Fruit fly (Drosophila melanogaster) whole organism, embryonic: ENCODE results near the gene aqz.

Experiments
- Atf6 ChIP-seq: fragments of 200-800 bp; sonication (Bioruptor generic); IDR thresholded peaks from 2 replicates; pipeline ENCODE4 v1.3.6; 2022; ENCODE audit warnings: missing biosample characterization, missing genetic modification characterization
- CG10462 ChIP-seq: fragments of 200-800 bp; sonication (Bioruptor generic); optimal IDR thresholded peaks from 2 replicates; lab custom pipeline; 2016; ENCODE audit warnings: missing biosample characterization, missing genetic modification characterization
- CG10543 ChIP-seq: fragments of 200-800 bp; sonication (Bioruptor generic); optimal IDR thresholded peaks from 3 replicates; lab custom pipeline; 2017; ENCODE audit warnings: missing biosample characterization, mild to moderate bottlenecking, missing genetic modification characterization, moderate library complexity
- CG11247 ChIP-seq: fragments of 200-800 bp; sonication (Bioruptor generic); IDR thresholded peaks from 2 replicates; pipeline ENCODE4 v1.3.6; 2022; ENCODE audit warnings: missing biosample characterization, missing genetic modification characterization
- CG11456 ChIP-seq: fragments of 200-800 bp; sonication (Bioruptor generic); IDR thresholded peaks from 3 replicates; pipeline ENCODE4 v1.3.6; 2022; ENCODE audit warnings: missing biosample characterization, missing genetic modification characterization
- CG13775 ChIP-seq: fragments of 200-800 bp; sonication (Bioruptor generic); optimal IDR thresholded peaks from 3 replicates; lab custom pipeline; 2017; ENCODE audit warnings: missing biosample characterization, mild to moderate bottlenecking, missing genetic modification characterization
- CG13894 ChIP-seq: fragments of 200-800 bp; sonication (Bioruptor generic); optimal IDR thresholded peaks from 3 replicates; lab custom pipeline; 2018; ENCODE audit warnings: missing biosample characterization, mild to moderate bottlenecking, missing genetic modification characterization, moderate library complexity
- CG14014 ChIP-seq: fragments of 200-800 bp; sonication (Bioruptor generic); IDR thresholded peaks from 2 replicates; pipeline ENCODE4 v1.3.6; 2022; ENCODE audit warnings: missing biosample characterization, missing genetic modification characterization
- CG14050 ChIP-seq: fragments of 200-800 bp; sonication (Bioruptor generic); IDR thresholded peaks from 3 replicates; pipeline ENCODE4 v1.3.6; 2022; ENCODE audit warnings: missing biosample characterization, missing genetic modification characterization
- CG14860 ChIP-seq: fragments of 200-800 bp; sonication (Bioruptor generic); IDR thresholded peaks from 3 replicates; pipeline ENCODE4 v1.3.6; 2022; ENCODE audit warnings: missing biosample characterization, missing genetic modification characterization; ENCODE audit not compliant: partially characterized antibody
- CG1529 ChIP-seq: fragments of 200-800 bp; sonication (Bioruptor generic); optimal IDR thresholded peaks from 3 replicates; lab custom pipeline; 2018; ENCODE audit warnings: missing biosample characterization, missing genetic modification characterization
- CG1603 ChIP-seq: fragments of 200-800 bp; sonication (Bioruptor generic); optimal IDR thresholded peaks from 2 replicates; lab custom pipeline; 2019; ENCODE audit warnings: missing biosample characterization, mild to moderate bottlenecking, missing genetic modification characterization, moderate library complexity
- CG16863 ChIP-seq: fragments of 200-800 bp; sonication (Bioruptor generic); optimal IDR thresholded peaks from 3 replicates; lab custom pipeline; 2016; ENCODE audit warnings: missing biosample characterization, missing genetic modification characterization
- CG17328 ChIP-seq: fragments of 200-800 bp; sonication (Bioruptor generic); IDR thresholded peaks from 2 replicates; pipeline ENCODE4 v1.3.6; 2022; ENCODE audit warnings: missing biosample characterization, missing genetic modification characterization
- CG17912 ChIP-seq: fragments of 200-800 bp; sonication (Bioruptor generic); optimal IDR thresholded peaks from 2 replicates; lab custom pipeline; 2018; ENCODE audit warnings: missing biosample characterization, mild to moderate bottlenecking, missing genetic modification characterization
- CG1792 ChIP-seq: fragments of 200-800 bp; sonication (Bioruptor generic); optimal IDR thresholded peaks from 2 replicates; lab custom pipeline; 2016; ENCODE audit warnings: missing biosample characterization, missing genetic modification characterization
- CG2120 ChIP-seq: fragments of 200-800 bp; sonication (Bioruptor generic); optimal IDR thresholded peaks from 3 replicates; lab custom pipeline; 2016; ENCODE audit warnings: missing biosample characterization, missing genetic modification characterization
- CG30431 ChIP-seq: fragments of 200-800 bp; sonication (Bioruptor generic); optimal IDR thresholded peaks from 2 replicates; lab custom pipeline; 2017; ENCODE audit warnings: missing biosample characterization, missing genetic modification characterization
- CG31365 ChIP-seq: fragments of 200-800 bp; sonication (Bioruptor generic); optimal IDR thresholded peaks from 2 replicates; lab custom pipeline; 2018; ENCODE audit warnings: missing biosample characterization, mild to moderate bottlenecking, missing genetic modification characterization
- CG33557 ChIP-seq: fragments of 200-800 bp; sonication (Bioruptor generic); optimal IDR thresholded peaks from 2 replicates; lab custom pipeline; 2019; ENCODE audit warnings: missing biosample characterization, mild to moderate bottlenecking, missing genetic modification characterization, moderate library complexity
- CG34224 ChIP-seq: fragments of 200-800 bp; sonication (Bioruptor generic); IDR thresholded peaks from 3 replicates; pipeline ENCODE4 v1.3.6; 2022; ENCODE audit warnings: missing biosample characterization, missing genetic modification characterization; ENCODE audit not compliant: partially characterized antibody
- CG4404 ChIP-seq: fragments of 200-800 bp; sonication (Bioruptor generic); IDR thresholded peaks from 2 replicates; pipeline ENCODE4 v1.3.6; 2022; ENCODE audit warnings: missing biosample characterization, missing genetic modification characterization
- CG5245 ChIP-seq: fragments of 200-800 bp; sonication (Bioruptor generic); optimal IDR thresholded peaks from 3 replicates; lab custom pipeline; 2016; ENCODE audit warnings: missing biosample characterization, missing genetic modification characterization
- CG5953 ChIP-seq: fragments of 200-800 bp; sonication (Bioruptor generic); IDR thresholded peaks from 2 replicates; pipeline ENCODE4 v1.3.6; 2022; ENCODE audit warnings: missing biosample characterization, missing genetic modification characterization
- CG6272 ChIP-seq: fragments of 200-800 bp; sonication (Bioruptor generic); IDR thresholded peaks from 2 replicates; pipeline ENCODE4 v1.3.6; 2022; ENCODE audit warnings: missing biosample characterization, missing genetic modification characterization
- CG6654 ChIP-seq: fragments of 200-800 bp; sonication (Bioruptor generic); optimal IDR thresholded peaks from 2 replicates; lab custom pipeline; 2017; ENCODE audit warnings: missing biosample characterization, mild to moderate bottlenecking, missing genetic modification characterization
- CG8089 ChIP-seq: fragments of 200-800 bp; sonication (Bioruptor generic); optimal IDR thresholded peaks from 3 replicates; lab custom pipeline; 2016; ENCODE audit warnings: missing biosample characterization, missing genetic modification characterization
- CTCF ChIP-seq: fragments of 200-800 bp; sonication (Bioruptor generic); optimal IDR thresholded peaks from 2 replicates; lab custom pipeline; 2017; ENCODE audit warnings: missing biosample characterization, mild to moderate bottlenecking, missing genetic modification characterization, moderate library complexity
- Dad ChIP-seq: fragments of 200-800 bp; sonication (Bioruptor generic); optimal IDR thresholded peaks from 3 replicates; lab custom pipeline; 2016; ENCODE audit warnings: missing biosample characterization, missing genetic modification characterization
- Dbx ChIP-seq: fragments of 200-800 bp; sonication (Bioruptor generic); IDR thresholded peaks from 3 replicates; pipeline ENCODE4 v1.3.6; 2022; ENCODE audit warnings: missing biosample characterization, missing genetic modification characterization
- Dip3 ChIP-seq: fragments of 200-800 bp; sonication (Bioruptor generic); optimal IDR thresholded peaks from 3 replicates; lab custom pipeline; 2016; ENCODE audit warnings: missing biosample characterization, missing genetic modification characterization
- Dp ChIP-seq: fragments of 200-800 bp; sonication (Bioruptor generic); optimal IDR thresholded peaks from 2 replicates; lab custom pipeline; 2018; ENCODE audit warnings: missing biosample characterization, mild to moderate bottlenecking, missing genetic modification characterization, moderate library complexity
- Lhr ChIP-seq: fragments of 200-800 bp; sonication (Bioruptor generic); optimal IDR thresholded peaks from 3 replicates; lab custom pipeline; 2017; ENCODE audit warnings: mild to moderate bottlenecking, missing biosample characterization, missing genetic modification reagents, missing genetic modification characterization
- Sox100B ChIP-seq: fragments of 200-800 bp; sonication (Bioruptor generic); optimal IDR thresholded peaks from 3 replicates; lab custom pipeline; 2018; ENCODE audit warnings: missing biosample characterization, mild to moderate bottlenecking, missing genetic modification characterization
- Sry-δ ChIP-seq: fragments of 200-800 bp; sonication (Bioruptor generic); optimal IDR thresholded peaks from 2 replicates; lab custom pipeline; 2016; ENCODE audit warnings: missing biosample characterization, missing genetic modification characterization
- Taf1 ChIP-seq: fragments of 200-800 bp; sonication (Bioruptor generic); IDR thresholded peaks from 2 replicates; pipeline ENCODE4 v1.3.6; 2022; ENCODE audit warnings: missing biosample characterization, missing genetic modification characterization
- croc ChIP-seq: fragments of 200-800 bp; sonication (Bioruptor generic); conservative IDR thresholded peaks from 3 replicates; pipeline ENCODE4 v1.3.6; 2022; ENCODE audit warnings: missing biosample characterization, missing genetic modification characterization
- gcm2 ChIP-seq: fragments of 200-800 bp; sonication (Bioruptor generic); optimal IDR thresholded peaks from 2 replicates; lab custom pipeline; 2016; ENCODE audit warnings: missing biosample characterization, missing genetic modification characterization
- gfzf ChIP-seq: fragments of 200-800 bp; sonication (Bioruptor generic); optimal IDR thresholded peaks from 2 replicates; lab custom pipeline; 2016; ENCODE audit warnings: missing biosample characterization, mild to moderate bottlenecking, missing genetic modification characterization, moderate library complexity
- gsb ChIP-seq: fragments of 200-800 bp; sonication (Bioruptor generic); IDR thresholded peaks from 2 replicates; pipeline ENCODE4 v1.3.6; 2022; ENCODE audit warnings: missing biosample characterization, missing genetic modification characterization
- hkb ChIP-seq, 2 experiments: fragments of 200-800 bp in 1 of 2; fragments of >200 bp in 1 of 2; sonication (Bioruptor generic) in 1 of 2; IDR thresholded peaks in 1 of 2; optimal IDR thresholded peaks in 1 of 2; 2 replicates each; pipeline versions ENCODE4 v1.3.6 to Lab custom; 2017 to 2022; ENCODE audit warnings: missing biosample characterization in 1 of 2, missing genetic modification characterization in 1 of 2
- lmd ChIP-seq: fragments of 200-800 bp; sonication (Bioruptor generic); IDR thresholded peaks from 2 replicates; pipeline ENCODE4 v1.3.6; 2022; ENCODE audit warnings: missing biosample characterization, missing genetic modification characterization
- maf-S ChIP-seq: fragments of 200-800 bp; sonication (Bioruptor generic); optimal IDR thresholded peaks from 2 replicates; lab custom pipeline; 2016; ENCODE audit warnings: missing biosample characterization, missing genetic modification characterization
- p53 ChIP-seq: fragments of 200-800 bp; sonication (Bioruptor generic); optimal IDR thresholded peaks from 2 replicates; lab custom pipeline; 2016; ENCODE audit warnings: missing biosample characterization, missing genetic modification characterization
- pnt ChIP-seq: fragments of 200-800 bp; sonication (Bioruptor generic); optimal IDR thresholded peaks from 3 replicates; lab custom pipeline; 2016; ENCODE audit warnings: missing biosample characterization, missing genetic modification characterization
- pros ChIP-seq: fragments of 200-800 bp; sonication (Bioruptor generic); optimal IDR thresholded peaks from 3 replicates; lab custom pipeline; 2019; ENCODE audit warnings: missing biosample characterization, mild to moderate bottlenecking, missing genetic modification characterization, moderate library complexity
- schlank ChIP-seq: fragments of 200-800 bp; sonication (Bioruptor generic); optimal IDR thresholded peaks from 2 replicates; lab custom pipeline; 2018; ENCODE audit warnings: missing biosample characterization, mild to moderate bottlenecking, missing genetic modification characterization
- sqz ChIP-seq: fragments of 200-800 bp; sonication (Bioruptor generic); optimal IDR thresholded peaks from 3 replicates; lab custom pipeline; 2018; ENCODE audit warnings: missing biosample characterization, mild to moderate bottlenecking, missing genetic modification characterization
- ssp ChIP-seq: fragments of 200-800 bp; sonication (Bioruptor generic); IDR thresholded peaks from 2 replicates; pipeline ENCODE4 v1.3.6; 2022; ENCODE audit warnings: missing biosample characterization, missing genetic modification characterization
- sug ChIP-seq: fragments of 200-800 bp; optimal IDR thresholded peaks from 2 replicates; lab custom pipeline; 2019; ENCODE audit warnings: missing biosample characterization, mild to moderate bottlenecking, missing genetic modification characterization, moderate library complexity
- trem ChIP-seq: fragments of 200-800 bp; optimal IDR thresholded peaks from 3 replicates; lab custom pipeline; 2019; ENCODE audit warnings: missing biosample characterization, mild to moderate bottlenecking, missing genetic modification characterization, moderate library complexity
- twi ChIP-seq: fragments of 200-800 bp; optimal IDR thresholded peaks from 2 replicates; lab custom pipeline; 2019; ENCODE audit warnings: missing biosample characterization, mild to moderate bottlenecking, missing genetic modification characterization, moderate library complexity

Gene aqz

DNA sequence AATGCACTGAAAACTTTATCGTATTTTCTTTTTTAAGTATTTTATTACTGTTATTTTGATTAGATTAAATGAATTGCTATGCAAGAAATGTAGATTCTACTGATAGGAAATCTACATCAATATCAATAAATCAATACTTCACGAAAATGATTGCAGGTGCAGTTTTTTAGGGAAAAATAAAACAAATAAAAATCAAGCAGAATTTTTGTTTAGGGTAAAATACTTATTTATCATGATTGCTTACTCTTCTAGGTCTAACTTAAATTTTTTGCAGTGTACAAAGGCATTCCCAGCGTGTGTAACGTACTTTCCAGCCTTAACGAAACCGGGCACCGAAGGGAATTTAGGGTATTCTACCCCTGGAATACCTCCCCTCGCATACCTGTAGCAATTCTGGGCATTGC lies 12.0 kb downstream of the aqz start (continued):
- TF ChIP-seq CG14860 (GFP tag; lab: Robert Waterston, UW) = no peak
- peak; percentile 60 for TF ChIP-seq sqz (GFP tag; lab: Kevin White, UChicago)
- peak; percentile 71 for TF ChIP-seq CG30431 (GFP tag; lab: Kevin White, UChicago)
- peak; percentile 61 for TF ChIP-seq CG17328 (GFP tag; lab: Robert Waterston, UW)
- TF ChIP-seq Sry-δ (GFP tag; lab: Kevin White, UChicago) = no peak
- TF ChIP-seq CG11456 (GFP tag; lab: Robert Waterston, UW) = no peak
- TF ChIP-seq Sox100B (GFP tag; lab: Kevin White, UChicago) = peak; percentile 74
- peak; percentile 27; the same call in 1 of the 2 replicates for TF ChIP-seq lmd (GFP tag; lab: Robert Waterston, UW)
- TF ChIP-seq CG13775 (GFP tag; lab: Kevin White, UChicago) = peak; percentile 88
- TF ChIP-seq Dbx (GFP tag; lab: Robert Waterston, UW) = no peak
- no peak for TF ChIP-seq Dip3 (GFP tag; lab: Kevin White, UChicago)
- TF ChIP-seq hkb (optimal IDR thresholded peaks at IDR 0.05; lab: Kevin White, UChicago) = no peak
- TF ChIP-seq hkb (GFP tag; IDR thresholded peaks at IDR 0.05; lab: Robert Waterston, UW) = peak; percentile 54; the same call in 1 of the 2 replicates
- no peak for TF ChIP-seq CG11247 (GFP tag; lab: Robert Waterston, UW)
- TF ChIP-seq CG17912 (GFP tag; lab: Kevin White, UChicago) = no peak
- peak; percentile 44 for TF ChIP-seq Lhr (GFP tag; lab: Kevin White, UChicago)
- TF ChIP-seq CG4404 (GFP tag; lab: Robert Waterston, UW) = peak; percentile 90
- no peak for TF ChIP-seq CG1792
- no peak for TF ChIP-seq gfzf (GFP tag; lab: Kevin White, UChicago)
- TF ChIP-seq CG13894 (tag; lab: Kevin White, UChicago) = no peak
- TF ChIP-seq Taf1 (GFP tag; lab: Robert Waterston, UW) = no peak
- TF ChIP-seq CG16863 (GFP tag; lab: Kevin White, UChicago) = peak; percentile 61
- TF ChIP-seq trem = peak; percentile 91
- TF ChIP-seq gcm2 (GFP tag; lab: Kevin White, UChicago) = no peak
- no peak for TF ChIP-seq ssp (GFP tag; lab: Robert Waterston, UW)
- peak; percentile 45 for TF ChIP-seq CG2120 (GFP tag; lab: Kevin White, UChicago)
- no peak for TF ChIP-seq schlank (tag; lab: Kevin White, UChicago)
- TF ChIP-seq maf-S (GFP tag; lab: Kevin White, UChicago) = peak; percentile 18
- no peak for TF ChIP-seq gsb (GFP tag; lab: Robert Waterston, UW)
- TF ChIP-seq CG31365 (tag; lab: Kevin White, UChicago) = no peak
- no peak for TF ChIP-seq Dp (GFP tag; lab: Kevin White, UChicago)
- TF ChIP-seq CG6654 (GFP tag; lab: Kevin White, UChicago) = peak; percentile 22
- peak; percentile 76 for TF ChIP-seq twi (tag; lab: Kevin White, UChicago)
- peak; percentile 96 for TF ChIP-seq CG33557 (GFP tag; lab: Kevin White, UChicago)
- peak; percentile 34 for TF ChIP-seq Atf6
- TF ChIP-seq croc (GFP tag; lab: Robert Waterston, UW) = peak; percentile 63
- TF ChIP-seq pnt (GFP tag; lab: Kevin White, UChicago) = peak; percentile 57
- TF ChIP-seq CG14014 (GFP tag; lab: Robert Waterston, UW) = no peak
- TF ChIP-seq CG5245 (GFP tag; lab: Kevin White, UChicago) = peak; percentile 52
- TF ChIP-seq CG6272 = peak; percentile 27; the same call in 1 of the 2 replicates
- no peak for TF ChIP-seq pros (GFP tag; lab: Kevin White, UChicago)
- TF ChIP-seq sug (tag; lab: Kevin White, UChicago) = no peak
- no peak for TF ChIP-seq CG10543
- TF ChIP-seq CG34224 = no peak
- TF ChIP-seq CG1529 (GFP tag; lab: Kevin White, UChicago) = peak; percentile 58
- TF ChIP-seq CG10462 (GFP tag; lab: Kevin White, UChicago) = peak; percentile 65
- TF ChIP-seq CG8089 (GFP tag; lab: Kevin White, UChicago) = peak; percentile 51
- TF ChIP-seq p53 (GFP tag; lab: Kevin White, UChicago) = no peak
- no peak for TF ChIP-seq Dad (GFP tag; lab: Kevin White, UChicago)
- TF ChIP-seq CG14050 (GFP tag; lab: Robert Waterston, UW) = no peak
- no peak for TF ChIP-seq CG5953
- TF ChIP-seq CG1603 (tag; lab: Kevin White, UChicago) = peak; percentile 63
- no peak for TF ChIP-seq CTCF
